Fruit fly (Drosophila melanogaster): ENCODE measurements around the gene CG11983.

Gene CG11983

DNA sequence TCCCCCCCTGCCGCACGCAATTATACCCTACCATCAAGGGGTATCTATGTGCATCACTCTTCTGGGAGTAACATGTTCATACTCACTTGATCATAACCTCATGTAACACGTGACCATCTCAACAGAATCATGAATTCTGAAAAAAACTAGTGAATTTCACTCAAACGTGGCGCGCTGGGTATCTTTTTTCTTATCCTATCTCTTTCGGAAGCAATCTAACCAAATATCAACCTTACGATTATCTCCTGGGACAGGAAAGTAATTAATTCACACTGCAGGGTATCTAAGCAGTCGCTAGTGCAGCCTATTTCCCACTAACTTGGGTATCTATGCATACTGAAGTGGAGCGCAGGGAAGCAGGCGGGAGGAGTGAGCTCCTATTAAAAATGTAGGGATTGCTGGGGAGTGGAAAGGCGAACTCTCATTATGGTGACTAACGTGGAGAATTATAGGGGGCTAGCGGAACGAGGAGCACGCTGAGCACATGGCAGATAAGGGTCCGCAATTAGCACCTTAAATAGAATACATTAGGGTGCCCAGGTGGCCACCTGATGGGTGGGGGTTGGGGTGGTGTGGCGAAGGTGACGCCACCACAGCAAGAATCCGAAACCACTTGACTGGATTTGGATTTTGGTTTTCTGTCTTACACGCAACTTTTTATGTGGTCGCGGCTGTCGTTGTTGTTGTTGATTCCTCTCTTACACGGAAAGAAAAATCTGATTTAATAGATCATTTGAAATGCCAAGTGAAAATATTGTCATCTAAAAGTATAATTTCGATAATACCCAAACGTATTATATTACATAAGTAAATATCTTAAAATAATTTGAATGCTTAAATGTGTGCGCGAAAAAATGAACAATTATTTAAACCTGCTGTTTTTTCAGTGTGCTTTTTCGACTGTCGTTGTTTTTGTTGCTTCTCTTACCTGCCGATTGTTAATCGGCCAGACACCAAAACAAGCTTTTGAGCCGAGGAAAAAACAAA is 47.3 kb downstream of the CG11983 start (continued):
- TF ChIP-seq tll (GFP tag; optimal IDR thresholded peaks at IDR 0.05): no peak
- peak; percentile 56 for TF ChIP-seq kay (GFP tag; optimal IDR thresholded peaks at IDR 0.05)
- TF ChIP-seq CG18599 (GFP tag; optimal IDR thresholded peaks at IDR 0.05): peak; percentile 96
- TF ChIP-seq Nf-YB (GFP tag; optimal IDR thresholded peaks at IDR 0.05): peak; percentile 83
- TF ChIP-seq Doc3 (GFP tag; IDR thresholded peaks at IDR 0.05; ENCODE audit: partially characterized antibody): no peak
- peak; percentile 73 for TF ChIP-seq CG12744 (GFP tag; optimal IDR thresholded peaks at IDR 0.05)
- TF ChIP-seq Hmr (GFP tag; optimal IDR thresholded peaks at IDR 0.05): peak; percentile 96
- TF ChIP-seq CG18619 (GFP tag; optimal IDR thresholded peaks at IDR 0.05): peak; percentile 91
- no peak for TF ChIP-seq HLH3B (GFP tag; IDR thresholded peaks at IDR 0.05)
- peak; percentile 47 for TF ChIP-seq CG15073 (GFP tag; optimal IDR thresholded peaks at IDR 0.05)
- peak; percentile 93 for TF ChIP-seq CG18262 (tag; optimal IDR thresholded peaks at IDR 0.05)
- TF ChIP-seq CG2116 (GFP tag; optimal IDR thresholded peaks at IDR 0.05): peak; percentile 41
- no peak for TF ChIP-seq CG13287 (GFP tag; IDR thresholded peaks at IDR 0.05; ENCODE audit: partially characterized antibody)
- no peak for TF ChIP-seq bowl (GFP tag; IDR thresholded peaks at IDR 0.05)
- peak; percentile 59 for TF ChIP-seq kni (GFP tag; optimal IDR thresholded peaks at IDR 0.05)
- peak; percentile 80 for TF ChIP-seq CG10431 (GFP tag; optimal IDR thresholded peaks at IDR 0.05)
- TF ChIP-seq fd3F (GFP tag; optimal IDR thresholded peaks at IDR 0.05): peak; percentile 92
- TF ChIP-seq Taf1 (GFP tag; IDR thresholded peaks at IDR 0.05): no peak
- no peak for TF ChIP-seq yki (optimal IDR thresholded peaks at IDR 0.05)
- peak; percentile 51 for TF ChIP-seq grn (GFP tag; optimal IDR thresholded peaks at IDR 0.05)
- no peak for TF ChIP-seq NFAT (GFP tag; IDR thresholded peaks at IDR 0.05)
- no peak for TF ChIP-seq esg (GFP tag; conservative IDR thresholded peaks at IDR 0.05)
- TF ChIP-seq CG15269 (tag; optimal IDR thresholded peaks at IDR 0.05): peak; percentile 95
- peak; percentile 30 for TF ChIP-seq Sry-β (GFP tag; optimal IDR thresholded peaks at IDR 0.05)
- no peak for TF ChIP-seq ftz-f1 (GFP tag; optimal IDR thresholded peaks at IDR 0.05)
- TF ChIP-seq z (GFP tag; IDR thresholded peaks at IDR 0.05): no peak
- TF ChIP-seq scrt (GFP tag; optimal IDR thresholded peaks at IDR 0.05): peak; percentile 94
- TF ChIP-seq CG9215 (GFP tag; IDR thresholded peaks at IDR 0.05): no peak
- TF ChIP-seq Side (GFP tag; optimal IDR thresholded peaks at IDR 0.05): peak; percentile 64
- TF ChIP-seq croc (GFP tag; conservative IDR thresholded peaks at IDR 0.05): peak; percentile 82
- peak; percentile 78 for TF ChIP-seq sug (tag; optimal IDR thresholded peaks at IDR 0.05)
- peak; percentile 96 for TF ChIP-seq D19A (tag; optimal IDR thresholded peaks at IDR 0.05)
- no peak for TF ChIP-seq Dip2 (GFP tag; IDR thresholded peaks at IDR 0.05)
- peak; percentile 67 for TF ChIP-seq disco-r (GFP tag; optimal IDR thresholded peaks at IDR 0.05)
- no peak for TF ChIP-seq gt (GFP tag; IDR thresholded peaks at IDR 0.05)
- peak; percentile 79 for TF ChIP-seq CG18011 (GFP tag; optimal IDR thresholded peaks at IDR 0.05)
- peak; percentile 69 for TF ChIP-seq fu2 (GFP tag; optimal IDR thresholded peaks at IDR 0.05)
- peak; percentile 92 for TF ChIP-seq Asciz (GFP tag; optimal IDR thresholded peaks at IDR 0.05)
- peak; percentile 73 for TF ChIP-seq pnt (GFP tag; optimal IDR thresholded peaks at IDR 0.05)
- peak; percentile 91 for TF ChIP-seq CG6813 (GFP tag; optimal IDR thresholded peaks at IDR 0.05)
- TF ChIP-seq Gsc (GFP tag; IDR thresholded peaks at IDR 0.05): no peak
- peak; percentile 89 for TF ChIP-seq Fer2 (tag; optimal IDR thresholded peaks at IDR 0.05)
- peak; percentile 37 for TF ChIP-seq CG10543 (GFP tag; optimal IDR thresholded peaks at IDR 0.05)
- TF ChIP-seq H15 (GFP tag; IDR thresholded peaks at IDR 0.05): no peak
- TF ChIP-seq Jarid2 (GFP tag; optimal IDR thresholded peaks at IDR 0.05): peak; percentile 72
- TF ChIP-seq ro (GFP tag; IDR thresholded peaks at IDR 0.05): no peak
- no peak for TF ChIP-seq hb (GFP tag; IDR thresholded peaks at IDR 0.05; ENCODE audit: partially characterized antibody)
- TF ChIP-seq insv (GFP tag; optimal IDR thresholded peaks at IDR 0.05): peak in 1 of 2 experiments; percentile 49

Data from whole organism, embryonic.